Worm (Caenorhabditis elegans): ENCODE data around the gene sir-2.2.

Gene sir-2.2

DNA sequence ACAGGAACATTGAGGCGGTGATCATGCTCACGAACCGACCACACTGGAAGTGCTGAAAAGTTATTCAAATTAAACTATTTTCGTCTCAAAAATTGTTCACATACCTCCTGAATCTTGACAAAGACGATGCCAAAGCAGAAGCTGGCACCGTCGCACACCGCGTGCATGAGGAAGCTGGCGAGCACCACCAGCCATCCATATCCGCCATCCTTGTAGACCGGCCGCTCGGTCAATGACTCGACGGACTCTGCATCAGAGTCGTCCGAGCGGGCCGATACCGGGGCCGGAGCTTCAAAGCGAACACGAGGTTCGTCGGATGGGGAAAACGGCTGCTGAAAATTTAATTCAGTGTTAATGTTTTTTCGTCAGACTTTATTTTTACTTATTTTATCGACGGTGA is 48.3 kb downstream of the sir-2.2 start (continued):
- no peak for TF ChIP-seq lin-38 (GFP tag; IDR thresholded peaks at IDR 0.05)
- no peak for TF ChIP-seq mxl-2 (GFP tag; conservative IDR thresholded peaks at IDR 0.05)
- TF ChIP-seq ceh-62 (tag; optimal IDR thresholded peaks at IDR 0.05): no peak
- TF ChIP-seq lsy-2 (tag; optimal IDR thresholded peaks at IDR 0.05): no peak
- no peak for TF ChIP-seq hlh-11 (tag; optimal IDR thresholded peaks at IDR 0.05)
- no peak for TF ChIP-seq lim-7 (GFP tag; IDR thresholded peaks at IDR 0.05)
- TF ChIP-seq nhr-41 (GFP tag; IDR thresholded peaks at IDR 0.05): no peak
- no peak for TF ChIP-seq nhr-10 (tag; optimal IDR thresholded peaks at IDR 0.05)
- no peak for TF ChIP-seq pha-4 (GFP tag; IDR thresholded peaks at IDR 0.05)
- no peak for TF ChIP-seq pha-4 (tag; optimal IDR thresholded peaks at IDR 0.05)
- no peak for TF ChIP-seq ceh-32 (tag; optimal IDR thresholded peaks at IDR 0.05; ENCODE audit: poor library complexity)
- peak; percentile 87 for TF ChIP-seq aha-1 (tag)
- TF ChIP-seq snpc-1.2 (GFP tag; IDR thresholded peaks at IDR 0.05): no peak
- TF ChIP-seq ZK337.2 (GFP tag; IDR thresholded peaks at IDR 0.05): no peak
- TF ChIP-seq daf-8 (GFP tag; IDR thresholded peaks at IDR 0.05): no peak
- TF ChIP-seq F37D6.2 (tag; optimal IDR thresholded peaks at IDR 0.05): no peak
- no peak for TF ChIP-seq egl-43 (GFP tag; IDR thresholded peaks at IDR 0.05)
- TF ChIP-seq zip-2 (tag; optimal IDR thresholded peaks at IDR 0.05): no peak
- TF ChIP-seq madf-9 (GFP tag; conservative IDR thresholded peaks at IDR 0.05): no peak
- no peak for TF ChIP-seq nhr-111 (GFP tag; optimal IDR thresholded peaks at IDR 0.05)
- no peak for TF ChIP-seq mxl-3 (GFP tag; optimal IDR thresholded peaks at IDR 0.05)
- TF ChIP-seq hmg-1.1 (GFP tag; IDR thresholded peaks at IDR 0.05): no peak

ce11 chrX:13376851-13377250 is 49.0 kb downstream of the sir-2.2 start, which contains the start of the genes C49F8.14 and gem-1:
C49F8.14 (minus strand) TSS chrX:13376949.
gem-1 (minus strand) TSS chrX:13376992.
- TF ChIP-seq daf-12 (tag; optimal IDR thresholded peaks at IDR 0.05): no peak
- TF ChIP-seq unc-62 (GFP tag; optimal IDR thresholded peaks at IDR 0.05 in 1 of 2): peak in 1 of 2 experiments; percentile 97
- no peak for TF ChIP-seq unc-62 (tag; optimal IDR thresholded peaks at IDR 0.05)
- TF ChIP-seq nhr-6 (tag; optimal IDR thresholded peaks at IDR 0.05): no peak

ce11 chrX:13379072-13379471 is 51.2 kb downstream of the sir-2.2 start:
- TF ChIP-seq ama-1 (optimal IDR thresholded peaks at IDR 0.05) (no peak), arid-1 (GFP tag; conservative IDR thresholded peaks at IDR 0.05) (no peak), R02D3.7 (tag; optimal IDR thresholded peaks at IDR 0.05) (no peak), dve-1 (tag; optimal IDR thresholded peaks at IDR 0.05; ENCODE audit: insufficient read depth) (no peak), daf-8 (GFP tag; IDR thresholded peaks at IDR 0.05) (no peak), nhr-11 (tag; optimal IDR thresholded peaks at IDR 0.05) (peak; percentile 9), aha-1 (tag) (peak; percentile 4)
